Fruit fly (Drosophila melanogaster): ENCODE results near the gene Dap160.

DNA sequence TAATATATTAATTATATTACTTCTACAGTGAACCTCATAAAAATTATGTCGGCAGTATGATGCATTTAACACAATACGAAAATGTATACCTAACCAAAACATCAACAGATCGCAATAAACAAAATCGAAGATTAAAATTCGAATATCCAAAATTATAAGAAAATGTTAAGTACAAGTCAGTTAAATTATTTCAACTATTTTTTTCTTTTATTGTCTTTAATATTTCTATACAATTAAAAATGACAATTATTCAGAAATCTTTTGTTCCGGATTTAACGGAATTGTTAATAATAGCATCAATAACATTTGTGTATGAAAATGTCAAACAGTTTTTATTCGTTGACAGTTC lies 328 bp upstream of the Dap160 start:
- TF ChIP-seq psq (GFP tag; optimal IDR thresholded peaks at IDR 0.05): no peak
- TF ChIP-seq tai (GFP tag; optimal IDR thresholded peaks at IDR 0.05): no peak
- no peak for TF ChIP-seq CG32264 (GFP tag; optimal IDR thresholded peaks at IDR 0.05)
- no peak for TF ChIP-seq ey (GFP tag; optimal IDR thresholded peaks at IDR 0.05)
- TF ChIP-seq Hnf4 (GFP tag; optimal IDR thresholded peaks at IDR 0.05): no peak

All from whole organism, wandering third instar larva.